Worm (Caenorhabditis elegans): ENCODE results near the gene dct-14.

The dct-14 gene

ce11 chrV:20453084-20453483, 47.2 kb downstream of the dct-14 start, which contains the start of gene F48F5.6:
TSS of gene F48F5.6 (minus strand) at chrV:20453184.
- TF ChIP-seq F13H6.1 (tag; optimal IDR thresholded peaks at IDR 0.05) (no peak), snpc-4 (tag; optimal IDR thresholded peaks at IDR 0.05) (no peak), peb-1 (tag; optimal IDR thresholded peaks at IDR 0.05) (no peak), nhr-6 (tag; optimal IDR thresholded peaks at IDR 0.05) (no peak), ZK546.5 (tag; optimal IDR thresholded peaks at IDR 0.05) (no peak), lin-39 (tag; optimal IDR thresholded peaks at IDR 0.05) (no peak), nhr-237 (tag; optimal IDR thresholded peaks at IDR 0.05) (no peak), unc-62 (GFP tag; optimal IDR thresholded peaks at IDR 0.05) (no peak), unc-39 (tag; optimal IDR thresholded peaks at IDR 0.05) (no peak), ztf-1 (GFP tag; conservative IDR thresholded peaks at IDR 0.05) (no peak), crh-2 (tag; optimal IDR thresholded peaks at IDR 0.05) (no peak), nhr-23 (tag; optimal IDR thresholded peaks at IDR 0.05) (no peak), sem-4 (tag; optimal IDR thresholded peaks at IDR 0.05) (no peak), sma-3 (GFP tag; optimal IDR thresholded peaks at IDR 0.05) (no peak), nhr-12 (tag; optimal IDR thresholded peaks at IDR 0.05) (no peak), aly-2 (tag; optimal IDR thresholded peaks at IDR 0.05) (no peak), ztf-11 (tag; optimal IDR thresholded peaks at IDR 0.05) (no peak)

ce11 chrV:20451793-20452192, 48.5 kb downstream of the dct-14 start:
- TF ChIP-seq gmeb-1 (tag; optimal IDR thresholded peaks at IDR 0.05) (no peak), nhr-237 (tag; optimal IDR thresholded peaks at IDR 0.05) (no peak), ZK546.5 (tag; optimal IDR thresholded peaks at IDR 0.05) (no peak), elt-3 (tag; optimal IDR thresholded peaks at IDR 0.05) (no peak), nhr-129 (tag; optimal IDR thresholded peaks at IDR 0.05) (peak; percentile 64), C34F6.9 (tag; optimal IDR thresholded peaks at IDR 0.05) (no peak), mdl-1 (tag; optimal IDR thresholded peaks at IDR 0.05) (no peak), mbf-1 (tag; optimal IDR thresholded peaks at IDR 0.05) (no peak)

Measured in whole organism, L2 larva.